Worm (Caenorhabditis elegans) whole organism, L4 larva: ENCODE data around the gene srg-33.
A peak's percentile ranks its signal among the peaks of the same experiment; 100 is the strongest.

ENCODE experiments used
- F26F4.8 ChIP-seq: fragments of 200-800 bp; sonication (Bioruptor generic); conservative IDR thresholded peaks from 2 replicates; pipeline ENCODE4 v1.3.6; 2022; ENCODE audit warnings: missing genetic modification characterization, missing compliant biosample characterization
- F44E2.7 ChIP-seq: fragments of 200-800 bp; sonication (Bioruptor generic); IDR thresholded peaks from 2 replicates; pipeline ENCODE4 v2.1.2; 2022; ENCODE audit warnings: missing genetic modification characterization, missing compliant biosample characterization
- R02D3.7 ChIP-seq: fragments of 150-350 bp; sonication (generic microtip); optimal IDR thresholded peaks from 3 replicates; lab custom pipeline; 2014; ENCODE audit warnings: missing biosample characterization, missing genetic modification characterization
- Y105C5A.15 ChIP-seq: fragments of 200-800 bp; sonication (Bioruptor generic); IDR thresholded peaks from 2 replicates; pipeline ENCODE4 v1.3.6; 2022; ENCODE audit warnings: missing genetic modification characterization, missing compliant biosample characterization
- Y48G9A.11 ChIP-seq: fragments of 200-800 bp; sonication (Bioruptor generic); IDR thresholded peaks from 2 replicates; pipeline ENCODE4 v1.3.6; 2022; ENCODE audit warnings: missing genetic modification reagents, missing genetic modification characterization, missing compliant biosample characterization
- ZK337.2 ChIP-seq: fragments of 200-800 bp; sonication (Bioruptor generic); IDR thresholded peaks from 2 replicates; pipeline ENCODE4 v1.3.6; 2022; ENCODE audit warnings: missing genetic modification reagents, missing genetic modification characterization, missing compliant biosample characterization
- ama-1 ChIP-seq: fragments of 150-350 bp; optimal IDR thresholded peaks from 2 replicates; lab custom pipeline; 2014; ENCODE audit warnings: inconsistent platforms, mixed read lengths
- arid-1 ChIP-seq: fragments of 200-800 bp; sonication (Bioruptor generic); conservative IDR thresholded peaks from 2 replicates; pipeline ENCODE4 v1.3.6; 2022; ENCODE audit warnings: missing genetic modification reagents, missing genetic modification characterization, missing compliant biosample characterization
- ceh-32 ChIP-seq: sonication (generic microtip); optimal IDR thresholded peaks from 2 replicates; lab custom pipeline; 2016; ENCODE audit warnings: mild to moderate bottlenecking, missing genetic modification characterization, missing compliant biosample characterization; ENCODE audit not compliant: poor library complexity
- ceh-44 ChIP-seq: fragments of 200-800 bp; sonication (Bioruptor generic); IDR thresholded peaks from 2 replicates; pipeline ENCODE4 v1.3.6; 2022; ENCODE audit warnings: missing genetic modification reagents, missing genetic modification characterization, missing compliant biosample characterization
- daf-16 ChIP-seq, 3 experiments: sonication (generic microtip); optimal IDR thresholded peaks; 2 replicates each; lab custom pipeline; 2016 to 2017; ENCODE audit warnings: missing genetic modification characterization in 3 of 3, missing genetic modification reagents in 3 of 3, mild to moderate bottlenecking in 2 of 3, missing compliant biosample characterization in 2 of 3, missing biosample characterization in 1 of 3, moderate library complexity in 1 of 3
- dmd-6 ChIP-seq: fragments of 200-800 bp; sonication (Bioruptor generic); IDR thresholded peaks from 2 replicates; pipeline ENCODE4 v1.3.6; 2022; ENCODE audit warnings: missing genetic modification reagents, missing genetic modification characterization, missing compliant biosample characterization
- dpl-1 ChIP-seq: fragments of 150-350 bp; optimal IDR thresholded peaks from 2 replicates; lab custom pipeline; 2014; ENCODE audit warnings: missing biosample characterization, missing genetic modification reagents, missing genetic modification characterization
- duxl-1 ChIP-seq: sonication (generic microtip); optimal IDR thresholded peaks from 2 replicates; lab custom pipeline; 2016; ENCODE audit warnings: mild to moderate bottlenecking, missing genetic modification characterization, moderate library complexity, missing compliant biosample characterization; ENCODE audit not compliant: poor library complexity
- dve-1 ChIP-seq: sonication (generic microtip); optimal IDR thresholded peaks from 2 replicates; lab custom pipeline; 2017; ENCODE audit warnings: antibody characterized with exemption, mild to moderate bottlenecking, missing genetic modification characterization, missing compliant biosample characterization; ENCODE audit not compliant: insufficient read depth
- egl-27 ChIP-seq: sonication (generic microtip); optimal IDR thresholded peaks from 3 replicates; lab custom pipeline; 2017; ENCODE audit warnings: missing biosample characterization, missing genetic modification reagents, missing genetic modification characterization
- jun-1 ChIP-seq: fragments of 150-350 bp; optimal IDR thresholded peaks from 2 replicates; lab custom pipeline; 2014; ENCODE audit warnings: missing biosample characterization, missing genetic modification reagents, missing genetic modification characterization
- lim-7 ChIP-seq: fragments of 200-800 bp; sonication (Bioruptor generic); IDR thresholded peaks from 2 replicates; pipeline ENCODE4 v1.3.6; 2022; ENCODE audit warnings: missing genetic modification characterization, missing compliant biosample characterization
- lin-15B ChIP-seq: fragments of 150-350 bp; sonication (generic microtip); optimal IDR thresholded peaks from 3 replicates; lab custom pipeline; 2014; ENCODE audit warnings: missing biosample characterization, missing genetic modification characterization
- lir-3 ChIP-seq: sonication (generic microtip); optimal IDR thresholded peaks from 2 replicates; lab custom pipeline; 2016; ENCODE audit warnings: mild to moderate bottlenecking, missing genetic modification characterization, missing compliant biosample characterization
- madf-5 ChIP-seq, 2 experiments: fragments of 200-800 bp; sonication (Bioruptor generic); IDR thresholded peaks; 2 replicates each; pipeline ENCODE4 v1.3.6; 2022; ENCODE audit warnings: missing compliant biosample characterization in 2 of 2, missing genetic modification characterization in 2 of 2
- madf-9 ChIP-seq: fragments of 200-800 bp; sonication (Bioruptor generic); conservative IDR thresholded peaks from 2 replicates; pipeline ENCODE4 v1.3.6; 2022; ENCODE audit warnings: missing genetic modification reagents, missing genetic modification characterization, missing compliant biosample characterization
- mdl-1 ChIP-seq, 2 experiments: fragments of 150-350 bp in 1 of 2; sonication (generic microtip) in 1 of 2; optimal IDR thresholded peaks; 2 replicates each; lab custom pipeline; 2014 to 2017; ENCODE audit warnings: missing biosample characterization in 2 of 2, missing genetic modification characterization in 2 of 2
- mdt-29 ChIP-seq: fragments of 200-800 bp; sonication (Bioruptor generic); IDR thresholded peaks from 2 replicates; pipeline ENCODE4 v1.3.6; 2022; ENCODE audit warnings: missing genetic modification reagents, missing genetic modification characterization, missing compliant biosample characterization
- nhr-102 ChIP-seq: sonication (generic microtip); optimal IDR thresholded peaks from 2 replicates; lab custom pipeline; 2016; ENCODE audit warnings: mild to moderate bottlenecking, missing genetic modification characterization, moderate library complexity, missing compliant biosample characterization
- nhr-11 ChIP-seq: fragments of 150-350 bp; optimal IDR thresholded peaks from 2 replicates; lab custom pipeline; 2014; ENCODE audit warnings: missing biosample characterization, missing genetic modification characterization
- nhr-237 ChIP-seq: sonication (generic microtip); optimal IDR thresholded peaks from 2 replicates; lab custom pipeline; 2017; ENCODE audit warnings: missing biosample characterization, missing genetic modification characterization
- nhr-41 ChIP-seq: fragments of 200-800 bp; sonication (Bioruptor generic); IDR thresholded peaks from 2 replicates; pipeline ENCODE4 v1.3.6; 2022; ENCODE audit warnings: missing genetic modification reagents, missing genetic modification characterization, missing compliant biosample characterization
- nhr-48 ChIP-seq: sonication (generic microtip); optimal IDR thresholded peaks from 2 replicates; lab custom pipeline; 2016; ENCODE audit warnings: mild to moderate bottlenecking, missing genetic modification characterization, missing compliant biosample characterization
- nhr-6 ChIP-seq: fragments of 150-350 bp; optimal IDR thresholded peaks from 2 replicates; lab custom pipeline; 2014; ENCODE audit warnings: missing biosample characterization, missing genetic modification characterization
- nhr-77 ChIP-seq: fragments of 150-350 bp; optimal IDR thresholded peaks from 2 replicates; lab custom pipeline; 2014; ENCODE audit warnings: missing biosample characterization, missing genetic modification characterization
- pha-4 ChIP-seq, 2 experiments: fragments of 150-350 bp in 1 of 2; fragments of 200-800 bp in 1 of 2; sonication (Bioruptor generic) in 1 of 2; IDR thresholded peaks in 1 of 2; optimal IDR thresholded peaks in 1 of 2; 2 replicates each; pipeline versions ENCODE4 v1.3.6 to Lab custom; 2014 to 2022; ENCODE audit warnings: missing genetic modification characterization in 2 of 2, missing genetic modification reagents in 2 of 2, missing biosample characterization in 1 of 2, missing compliant biosample characterization in 1 of 2
- pqm-1 ChIP-seq: sonication (generic microtip); optimal IDR thresholded peaks from 2 replicates; lab custom pipeline; 2017; ENCODE audit warnings: missing biosample characterization, missing genetic modification characterization
- sdz-12 ChIP-seq: fragments of 200-800 bp; sonication (Bioruptor generic); optimal IDR thresholded peaks from 2 replicates; lab custom pipeline; 2018; ENCODE audit warnings: mild to moderate bottlenecking, missing genetic modification characterization, missing compliant biosample characterization
- snpc-1.2 ChIP-seq: fragments of 200-800 bp; sonication (Bioruptor generic); IDR thresholded peaks from 2 replicates; pipeline ENCODE4 v1.3.6; 2022; ENCODE audit warnings: missing genetic modification reagents, missing genetic modification characterization, missing compliant biosample characterization
- spr-1 ChIP-seq: sonication (generic microtip); optimal IDR thresholded peaks from 2 replicates; lab custom pipeline; 2016; ENCODE audit warnings: mild to moderate bottlenecking, missing genetic modification characterization, missing compliant biosample characterization
- tra-1 ChIP-seq: fragments of 200-800 bp; sonication (Bioruptor generic); IDR thresholded peaks from 2 replicates; pipeline ENCODE4 v1.3.6; 2022; ENCODE audit warnings: missing genetic modification reagents, missing genetic modification characterization, missing compliant biosample characterization

The srg-33 gene

DNA sequence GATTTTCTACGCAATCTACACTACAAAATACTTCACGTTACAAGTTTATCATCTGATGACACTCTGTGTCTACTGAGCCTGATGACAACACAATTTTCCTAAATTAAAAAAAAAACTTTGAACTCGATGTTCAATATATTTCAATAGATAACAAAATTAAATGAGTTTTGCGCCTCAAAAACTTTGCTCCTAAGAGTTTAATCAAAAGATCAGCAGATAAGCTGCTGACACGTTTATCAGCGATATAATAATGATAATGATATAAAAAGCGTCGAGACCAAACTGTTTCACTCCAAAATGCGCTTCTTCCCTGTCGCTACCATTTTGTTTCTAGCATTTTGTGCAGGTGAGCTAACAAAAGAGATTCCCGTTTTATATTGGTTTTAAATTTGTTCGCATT, 15.8 kb downstream of the srg-33 start, which contains the start of gene clec-218:
Gene clec-218, plus strand, starts transcription at position 262 of the 400 bp plus-strand sequence.
- TF ChIP-seq pqm-1 (tag; lab: Kevin White, UChicago): peak; percentile 10
- no peak for TF ChIP-seq ceh-32 (tag; lab: Kevin White, UChicago)
- TF ChIP-seq nhr-6: no peak
- no peak for TF ChIP-seq Y48G9A.11
- peak; percentile 72 for TF ChIP-seq dmd-6
- TF ChIP-seq spr-1: no peak
- TF ChIP-seq lin-15B (tag; lab: Kevin White, UChicago): no peak
- TF ChIP-seq mdl-1 (tag; optimal IDR thresholded peaks at IDR 0.05; lab: Kevin White, UChicago): no peak
- TF ChIP-seq snpc-1.2 (GFP tag; lab: Robert Waterston, UW): no peak
- TF ChIP-seq madf-9 (GFP tag; lab: Robert Waterston, UW): no peak
- no peak for TF ChIP-seq duxl-1 (tag; lab: Kevin White, UChicago)
- no peak for TF ChIP-seq F26F4.8
- no peak for TF ChIP-seq ceh-44
- no peak for TF ChIP-seq F44E2.7 (GFP tag; lab: Robert Waterston, UW)
- no peak for TF ChIP-seq ama-1 (lab: Kevin White, UChicago)
- peak; percentile 46 for TF ChIP-seq dve-1 (tag; lab: Kevin White, UChicago)
- no peak for TF ChIP-seq daf-16 (GFP tag; optimal IDR thresholded peaks at IDR 0.05; lab: Kevin White, UChicago)
- peak; percentile 35 for TF ChIP-seq daf-16 (tag; optimal IDR thresholded peaks at IDR 0.05; lab: Kevin White, UChicago)
- no peak for TF ChIP-seq nhr-77
- TF ChIP-seq R02D3.7 (tag; lab: Kevin White, UChicago): no peak
- TF ChIP-seq nhr-11 (tag; lab: Kevin White, UChicago): no peak
- TF ChIP-seq pha-4 (GFP tag; IDR thresholded peaks at IDR 0.05; lab: Robert Waterston, UW): 0 out of 2 replicates have a peak, but pooled peaks have one; percentile 11
- TF ChIP-seq pha-4 (tag; optimal IDR thresholded peaks at IDR 0.05; lab: Kevin White, UChicago): no peak
- no peak for TF ChIP-seq dpl-1 (GFP tag; lab: Kevin White, UChicago)
- no peak for TF ChIP-seq nhr-237 (tag; lab: Kevin White, UChicago)
- TF ChIP-seq nhr-41 (GFP tag; lab: Robert Waterston, UW): no peak
- TF ChIP-seq arid-1 (GFP tag; lab: Robert Waterston, UW): no peak
- TF ChIP-seq nhr-102 (tag; lab: Kevin White, UChicago): no peak
- no peak for TF ChIP-seq nhr-48 (tag; lab: Kevin White, UChicago)
- TF ChIP-seq mdt-29: no peak
- TF ChIP-seq sdz-12: no peak

ce11 chrV:8311210-8311609, 19.3 kb downstream of the srg-33 start, which contains the start of gene W02D7.12:
Gene W02D7.12 (plus strand): TSS chrV:8311510.
- no peak for TF ChIP-seq jun-1 (tag; lab: Kevin White, UChicago)
- no peak for TF ChIP-seq egl-27 (tag; lab: Kevin White, UChicago)
- no peak for TF ChIP-seq lir-3 (tag; lab: Kevin White, UChicago)

- TF ChIP-seq arid-1 (GFP tag; lab: Robert Waterston, UW): peak; percentile 30; the same call in 1 of the 2 replicates
- TF ChIP-seq madf-9 (GFP tag; lab: Robert Waterston, UW): 0 out of 2 replicates have a peak, but pooled peaks have one; percentile 42
- TF ChIP-seq ZK337.2 (GFP tag; lab: Robert Waterston, UW): peak; percentile 46; the same call in 1 of the 2 replicates
- TF ChIP-seq F44E2.7 (GFP tag; lab: Robert Waterston, UW): peak; percentile 38; the same call in 1 of the 2 replicates
- peak in 1 of 2 experiments; percentile 49; a peak in 1 of 4 replicates for TF ChIP-seq madf-5 (GFP tag; IDR thresholded peaks at IDR 0.05; lab: Robert Waterston, UW)
- peak; percentile 37; the same call in 1 of the 2 replicates for TF ChIP-seq Y105C5A.15 (GFP tag; lab: Robert Waterston, UW)
- TF ChIP-seq ceh-44: peak; percentile 38; the same call in 1 of the 2 replicates
- peak; percentile 67 for TF ChIP-seq lim-7 (GFP tag; lab: Robert Waterston, UW)
- peak; percentile 65; the same call in 1 of the 2 replicates for TF ChIP-seq F26F4.8
- TF ChIP-seq tra-1 (GFP tag; lab: Robert Waterston, UW): peak; percentile 22; the same call in 1 of the 2 replicates
- TF ChIP-seq, all 104 proteins: peak for 10; not testable (repeated sequence) for 94
Observed at ce11 chrV:8314782-8315181, 22.9 kb downstream of the srg-33 start.
